Fruit fly (Drosophila melanogaster) whole organism, prepupa: ENCODE measurements around the gene PIG-T.

ENCODE experiments used
- Blimp-1 ChIP-seq: fragments of 200-800 bp; sonication (Bioruptor generic); optimal IDR thresholded peaks from 3 replicates; lab custom pipeline; 2017; ENCODE audit warnings: missing biosample characterization, missing genetic modification characterization, mild to moderate bottlenecking, moderate library complexity, missing genetic modification reagents
- CG10631 ChIP-seq: fragments of 200-800 bp; sonication (Bioruptor generic); optimal IDR thresholded peaks from 2 replicates; lab custom pipeline; 2016; ENCODE audit warnings: missing biosample characterization, missing genetic modification characterization
- CG10669 ChIP-seq: fragments of 200-800 bp; sonication (Bioruptor generic); optimal IDR thresholded peaks from 3 replicates; lab custom pipeline; 2018; ENCODE audit warnings: missing biosample characterization, mild to moderate bottlenecking, missing genetic modification characterization, moderate library complexity
- CG11902 ChIP-seq: fragments of 200-800 bp; sonication (Bioruptor generic); optimal IDR thresholded peaks from 3 replicates; lab custom pipeline; 2016; ENCODE audit warnings: missing biosample characterization, missing genetic modification characterization
- CG15336 ChIP-seq: fragments of 200-800 bp; sonication (Bioruptor generic); IDR thresholded peaks from 2 replicates; pipeline ENCODE4 v1.3.6; 2022; ENCODE audit warnings: missing biosample characterization, missing genetic modification characterization
- CG1621 ChIP-seq: fragments of 200-800 bp; sonication (Bioruptor generic); optimal IDR thresholded peaks from 3 replicates; lab custom pipeline; 2018; ENCODE audit warnings: missing biosample characterization, mild to moderate bottlenecking, missing genetic modification characterization
- CG16779 ChIP-seq: fragments of 200-800 bp; sonication (Bioruptor generic); optimal IDR thresholded peaks from 3 replicates; lab custom pipeline; 2017; ENCODE audit warnings: missing biosample characterization, mild to moderate bottlenecking, missing genetic modification characterization
- CG3032 ChIP-seq: fragments of 200-800 bp; optimal IDR thresholded peaks from 2 replicates; lab custom pipeline; 2019; ENCODE audit warnings: missing biosample characterization, mild to moderate bottlenecking, missing genetic modification characterization, moderate library complexity
- CG32006 ChIP-seq: fragments of 200-800 bp; sonication (Bioruptor generic); optimal IDR thresholded peaks from 3 replicates; lab custom pipeline; 2017; ENCODE audit warnings: missing biosample characterization, mild to moderate bottlenecking, missing genetic modification characterization
- CG34406 ChIP-seq: fragments of 200-800 bp; sonication (Bioruptor generic); optimal IDR thresholded peaks from 3 replicates; lab custom pipeline; 2016; ENCODE audit warnings: missing biosample characterization, missing genetic modification characterization
- CG3919 ChIP-seq: fragments of 200-800 bp; sonication (Bioruptor generic); optimal IDR thresholded peaks from 3 replicates; lab custom pipeline; 2016; ENCODE audit warnings: missing biosample characterization, missing genetic modification characterization
- CG6163 ChIP-seq: fragments of 200-800 bp; sonication (Bioruptor generic); IDR thresholded peaks from 3 replicates; pipeline ENCODE4 v1.3.6; 2022; ENCODE audit warnings: missing biosample characterization, missing genetic modification characterization
- CG6854 ChIP-seq: fragments of 200-800 bp; sonication (Bioruptor generic); optimal IDR thresholded peaks from 2 replicates; lab custom pipeline; 2017; ENCODE audit warnings: missing biosample characterization, mild to moderate bottlenecking, missing genetic modification characterization
- CG7368 ChIP-seq: fragments of 200-800 bp; sonication (Bioruptor generic); optimal IDR thresholded peaks from 3 replicates; lab custom pipeline; 2016; ENCODE audit warnings: missing biosample characterization, missing genetic modification characterization
- CG8119 ChIP-seq: fragments of 200-800 bp; sonication (Bioruptor generic); IDR thresholded peaks from 3 replicates; pipeline ENCODE4 v1.3.6; 2022; ENCODE audit warnings: missing biosample characterization, missing genetic modification characterization
- CG8319 ChIP-seq: fragments of 200-800 bp; sonication (Bioruptor generic); optimal IDR thresholded peaks from 3 replicates; lab custom pipeline; 2016; ENCODE audit warnings: missing biosample characterization, missing genetic modification characterization
- CG8632 ChIP-seq: fragments of 200-800 bp; sonication (Bioruptor generic); optimal IDR thresholded peaks from 3 replicates; lab custom pipeline; 2016; ENCODE audit warnings: missing biosample characterization, missing genetic modification characterization
- CG9139 ChIP-seq: fragments of 200-800 bp; sonication (Bioruptor generic); optimal IDR thresholded peaks from 3 replicates; lab custom pipeline; 2017; ENCODE audit warnings: missing biosample characterization, mild to moderate bottlenecking, missing genetic modification characterization
- Eip78C ChIP-seq: fragments of 200-800 bp; sonication (Bioruptor generic); peaks from one replicate; lab custom pipeline; 2016; ENCODE audit warnings: missing biosample characterization, missing genetic modification characterization
- Eip93F ChIP-seq: fragments of 200-800 bp; sonication (Bioruptor generic); optimal IDR thresholded peaks from 2 replicates; lab custom pipeline; 2016; ENCODE audit warnings: missing biosample characterization, mild to moderate bottlenecking, missing genetic modification characterization
- Ets96B ChIP-seq: fragments of 200-800 bp; optimal IDR thresholded peaks from 2 replicates; lab custom pipeline; 2019; ENCODE audit warnings: missing biosample characterization, mild to moderate bottlenecking, missing genetic modification characterization, moderate library complexity
- Hr4 ChIP-seq: fragments of 200-800 bp; sonication (Bioruptor generic); optimal IDR thresholded peaks from 3 replicates; lab custom pipeline; 2016; ENCODE audit warnings: missing biosample characterization, missing genetic modification characterization
- Met ChIP-seq: fragments of 200-800 bp; sonication (Bioruptor generic); optimal IDR thresholded peaks from 3 replicates; lab custom pipeline; 2016; ENCODE audit warnings: missing biosample characterization, missing genetic modification characterization
- OdsH ChIP-seq: fragments of 200-800 bp; sonication (Bioruptor generic); optimal IDR thresholded peaks from 3 replicates; lab custom pipeline; 2016; ENCODE audit warnings: missing biosample characterization, missing genetic modification characterization
- Sox14 ChIP-seq: fragments of 200-800 bp; sonication (Bioruptor generic); optimal IDR thresholded peaks from 3 replicates; lab custom pipeline; 2016; ENCODE audit warnings: missing biosample characterization, missing genetic modification characterization
- Sox15 ChIP-seq: fragments of 200-800 bp; sonication (Bioruptor generic); optimal IDR thresholded peaks from 3 replicates; lab custom pipeline; 2016; ENCODE audit warnings: missing biosample characterization, missing genetic modification characterization
- achi ChIP-seq: fragments of 200-800 bp; sonication (Bioruptor generic); optimal IDR thresholded peaks from 3 replicates; lab custom pipeline; 2016; ENCODE audit warnings: missing biosample characterization, missing genetic modification characterization
- acj6 ChIP-seq: fragments of 200-800 bp; sonication (Bioruptor generic); optimal IDR thresholded peaks from 3 replicates; lab custom pipeline; 2016; ENCODE audit warnings: missing biosample characterization, missing genetic modification characterization
- cyc ChIP-seq: fragments of 200-800 bp; sonication (Bioruptor generic); optimal IDR thresholded peaks from 3 replicates; lab custom pipeline; 2016; ENCODE audit warnings: missing biosample characterization, missing genetic modification characterization
- dsx ChIP-seq: fragments of 200-800 bp; optimal IDR thresholded peaks from 3 replicates; lab custom pipeline; 2019; ENCODE audit warnings: missing biosample characterization, mild to moderate bottlenecking, missing genetic modification characterization, moderate library complexity; ENCODE audit not compliant: poor library complexity, severe bottlenecking
- eg ChIP-seq: fragments of 200-800 bp; sonication (Bioruptor generic); IDR thresholded peaks from 3 replicates; pipeline ENCODE4 v1.3.6; 2022; ENCODE audit warnings: missing biosample characterization, missing genetic modification characterization
- pdm3 ChIP-seq: fragments of 200-800 bp; sonication (Bioruptor generic); optimal IDR thresholded peaks from 3 replicates; lab custom pipeline; 2016; ENCODE audit warnings: missing biosample characterization, missing genetic modification characterization
- salr ChIP-seq, 2 experiments: fragments of 200-800 bp; sonication (Bioruptor generic); optimal IDR thresholded peaks; 3 replicates each; lab custom pipeline; 2016 to 2018; ENCODE audit warnings: missing biosample characterization in 2 of 2, missing genetic modification characterization in 2 of 2, mild to moderate bottlenecking in 1 of 2
- spab ChIP-seq: fragments of 200-800 bp; sonication (Bioruptor generic); optimal IDR thresholded peaks from 2 replicates; lab custom pipeline; 2017; ENCODE audit warnings: missing biosample characterization, mild to moderate bottlenecking, missing genetic modification characterization, missing genetic modification reagents
- ss ChIP-seq, 2 experiments: fragments of 200-800 bp; sonication (Bioruptor generic); optimal IDR thresholded peaks; 2 replicates in 1 of 2; 3 replicates in 1 of 2; lab custom pipeline; 2017 to 2018; ENCODE audit warnings: mild to moderate bottlenecking in 2 of 2, missing biosample characterization in 2 of 2, missing genetic modification characterization in 2 of 2, moderate library complexity in 1 of 2
- svp ChIP-seq: fragments of 200-800 bp; sonication (Bioruptor generic); peaks from one replicate; lab custom pipeline; 2016; ENCODE audit warnings: missing biosample characterization, missing genetic modification characterization
- topi ChIP-seq: fragments of 200-800 bp; sonication (Bioruptor generic); optimal IDR thresholded peaks from 3 replicates; lab custom pipeline; 2016; ENCODE audit warnings: missing biosample characterization, missing genetic modification characterization

PIG-T gene

DNA sequence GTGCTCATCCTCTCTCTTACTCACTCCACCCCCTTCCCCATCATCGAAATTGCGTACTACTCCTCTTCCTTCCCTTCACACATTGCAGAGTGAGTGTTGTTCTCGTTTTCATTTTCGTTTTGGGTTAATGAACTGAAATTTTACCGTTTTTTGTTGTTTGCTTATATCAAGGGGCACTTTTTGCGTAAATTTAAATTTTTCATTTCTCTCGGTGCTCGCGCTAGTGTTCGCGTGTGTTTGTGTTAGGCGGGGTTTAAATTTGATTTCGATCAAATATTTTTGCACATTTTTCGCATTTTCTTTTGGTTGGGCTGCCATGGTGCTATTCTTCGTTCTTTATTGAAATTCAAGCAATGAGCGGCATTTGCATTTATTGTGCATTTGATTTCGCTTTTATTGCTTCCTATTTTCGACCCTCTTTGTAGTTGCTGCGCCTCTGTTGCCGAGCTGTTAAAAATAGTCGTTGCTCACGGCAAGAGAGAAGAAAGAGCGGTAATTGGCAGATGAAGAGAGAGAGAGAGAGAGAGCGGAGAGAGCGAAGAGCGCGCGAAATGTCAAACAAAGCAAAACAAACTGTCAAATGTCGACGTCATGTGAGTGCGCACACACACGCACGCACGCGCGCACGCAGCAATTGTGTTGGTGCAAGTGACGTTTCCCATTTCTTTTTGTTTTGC is 13.8 kb upstream of the PIG-T start (continued):
- TF ChIP-seq Hr4 = no peak
- peak; percentile 84; the same call in 2 of the 3 replicates for TF ChIP-seq eg (GFP tag; lab: Robert Waterston, UW)
- TF ChIP-seq CG3032 = peak; percentile 37
- TF ChIP-seq CG10669 = peak; percentile 97
- TF ChIP-seq Sox14 = peak; percentile 67
- TF ChIP-seq cyc (GFP tag; lab: Kevin White, UChicago) = peak; percentile 41
- no peak for TF ChIP-seq spab
- no peak for TF ChIP-seq salr (GFP tag; optimal IDR thresholded peaks at IDR 0.05; lab: Kevin White, UChicago)
- no peak for TF ChIP-seq dsx
- TF ChIP-seq achi = peak; percentile 91
- peak; percentile 82 for TF ChIP-seq CG8119 (GFP tag; lab: Robert Waterston, UW)
- TF ChIP-seq CG34406 (GFP tag; lab: Kevin White, UChicago) = peak; percentile 21
- TF ChIP-seq Ets96B = peak; percentile 60
- TF ChIP-seq CG6854 (GFP tag; lab: Kevin White, UChicago) = peak; percentile 65
- TF ChIP-seq Eip93F (GFP tag; lab: Kevin White, UChicago) = peak; percentile 25
- peak; percentile 67 for TF ChIP-seq CG16779 (tag; lab: Kevin White, UChicago)
- peak; percentile 16 for TF ChIP-seq OdsH (GFP tag; lab: Kevin White, UChicago)
- TF ChIP-seq CG7368 = peak; percentile 29
- TF ChIP-seq Sox15 (GFP tag; lab: Kevin White, UChicago) = peak; percentile 17
- TF ChIP-seq CG9139 (GFP tag; lab: Kevin White, UChicago) = peak; percentile 76

DNA sequence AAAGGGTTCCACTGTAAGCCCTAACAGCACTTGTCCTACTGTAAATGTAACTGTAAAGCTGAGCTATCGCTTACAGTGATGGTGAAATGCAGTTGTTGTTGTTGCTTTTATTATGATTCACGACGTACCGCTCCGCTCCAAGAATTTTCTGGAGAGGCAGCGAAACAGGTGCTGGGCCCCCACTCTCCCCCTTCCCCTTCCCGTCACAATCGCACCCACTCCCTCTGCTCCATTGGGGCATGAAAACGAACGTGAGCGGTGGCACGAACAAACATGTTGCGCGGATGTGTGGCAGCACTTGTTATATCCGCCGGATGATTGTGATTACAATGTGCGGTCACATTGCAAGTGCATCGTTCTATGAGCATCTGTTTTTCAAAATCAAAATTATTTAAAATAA is 12.5 kb upstream of the PIG-T start:
- TF ChIP-seq ss (GFP tag; optimal IDR thresholded peaks at IDR 0.05; lab: Kevin White, UChicago) (peak; percentile 4 to 43), Eip93F (GFP tag; lab: Kevin White, UChicago) (no peak), Blimp-1 (peak; percentile 21), spab (no peak)

dm6 chrX:8416956-8417355 is 9.9 kb upstream of the PIG-T start:
- no peak for TF ChIP-seq CG6163 (GFP tag; lab: Robert Waterston, UW)
- TF ChIP-seq ss (GFP tag; optimal IDR thresholded peaks at IDR 0.05; lab: Kevin White, UChicago) = no peak
- TF ChIP-seq CG32006 (GFP tag; lab: Kevin White, UChicago) = peak; percentile 17
- TF ChIP-seq Eip78C (GFP tag; lab: Kevin White, UChicago) = peak; percentile 72
- TF ChIP-seq CG3032 = no peak
- TF ChIP-seq Sox15 (GFP tag; lab: Kevin White, UChicago) = no peak
- TF ChIP-seq CG15336 = peak; percentile 37; the same call in 1 of the 2 replicates
- TF ChIP-seq topi (GFP tag; lab: Kevin White, UChicago) = peak; percentile 10
- TF ChIP-seq Blimp-1 = no peak
- peak; percentile 4 for TF ChIP-seq CG8632 (GFP tag; lab: Kevin White, UChicago)
- TF ChIP-seq svp (GFP tag; lab: Kevin White, UChicago) = peak; percentile 15
- peak; percentile 22 for TF ChIP-seq CG3919 (GFP tag; lab: Kevin White, UChicago)
- TF ChIP-seq salr (GFP tag; optimal IDR thresholded peaks at IDR 0.05; lab: Kevin White, UChicago) = no peak
- TF ChIP-seq OdsH (GFP tag; lab: Kevin White, UChicago) = peak; percentile 3
- peak; percentile 3 for TF ChIP-seq acj6

DNA sequence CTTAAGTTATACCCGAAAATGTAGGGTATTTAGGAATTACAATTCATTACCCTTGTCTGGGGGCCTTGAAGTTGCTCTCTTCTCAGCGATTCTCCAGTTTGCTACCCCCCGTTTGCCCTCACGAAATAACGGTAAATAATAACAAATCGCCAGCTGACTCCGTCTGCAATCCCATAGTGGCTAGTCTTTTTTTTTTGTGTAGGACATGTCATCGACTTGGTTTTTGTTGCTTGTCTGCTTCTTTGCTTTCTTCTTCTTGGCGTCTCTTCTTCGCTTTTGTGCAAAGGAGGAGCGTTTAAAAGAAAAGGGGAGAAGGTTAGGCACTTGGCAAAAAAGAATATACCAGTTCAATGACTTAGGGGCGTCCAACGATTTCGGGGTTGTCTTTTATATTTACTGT is 9.1 kb upstream of the PIG-T start:
- peak; percentile 4 for TF ChIP-seq Met
- peak; percentile 74 for TF ChIP-seq Eip78C (GFP tag; lab: Kevin White, UChicago)
- TF ChIP-seq CG8119 (GFP tag; lab: Robert Waterston, UW) = no peak

DNA sequence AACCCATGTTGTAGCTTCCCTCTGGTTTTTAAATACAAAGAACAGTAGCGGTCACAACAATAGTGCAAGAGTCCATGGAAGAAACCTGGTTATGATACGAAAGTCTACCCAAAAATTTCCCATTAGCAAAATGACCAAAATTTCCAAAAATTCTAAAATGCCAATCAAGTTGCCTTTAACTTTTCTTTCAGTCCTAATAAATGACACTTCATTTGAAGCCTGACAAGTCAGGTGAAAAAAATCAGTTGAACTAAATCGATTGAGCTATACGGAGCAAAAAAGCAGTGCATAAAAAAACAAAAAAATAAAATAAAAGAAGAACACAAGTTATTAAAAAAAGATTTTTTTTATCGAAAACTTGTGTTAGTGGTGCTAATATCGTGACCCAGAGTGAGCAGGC is 8.5 kb upstream of the PIG-T start:
- TF ChIP-seq CG10669 (no peak), CG32006 (GFP tag; lab: Kevin White, UChicago) (peak; percentile 14), CG3919 (GFP tag; lab: Kevin White, UChicago) (no peak), Sox15 (GFP tag; lab: Kevin White, UChicago) (no peak), CG11902 (GFP tag; lab: Kevin White, UChicago) (no peak), CG8319 (no peak), svp (GFP tag; lab: Kevin White, UChicago) (peak; percentile 52), CG1621 (tag; lab: Kevin White, UChicago) (no peak), CG7368 (no peak), CG10631 (GFP tag; lab: Kevin White, UChicago) (no peak), pdm3 (GFP tag; lab: Kevin White, UChicago) (no peak), Eip93F (GFP tag; lab: Kevin White, UChicago) (no peak), CG34406 (GFP tag; lab: Kevin White, UChicago) (no peak)
